Worm (Caenorhabditis elegans) whole organism, L2 larva: ENCODE results near the gene F11A5.13.

ENCODE experiments used
- C34F6.9 ChIP-seq: fragments of 150-350 bp; optimal IDR thresholded peaks from 2 replicates; lab custom pipeline; 2014; ENCODE audit warnings: missing biosample characterization, missing genetic modification characterization
- alr-1 ChIP-seq: fragments of 150-350 bp; optimal IDR thresholded peaks from 2 replicates; lab custom pipeline; 2014; ENCODE audit warnings: missing biosample characterization, missing genetic modification characterization
- ama-1 ChIP-seq: fragments of 150-350 bp; optimal IDR thresholded peaks from 2 replicates; lab custom pipeline; 2018; ENCODE audit warnings: inconsistent platforms
- elt-3 ChIP-seq: sonication (generic microtip); optimal IDR thresholded peaks from 2 replicates; lab custom pipeline; 2017; ENCODE audit warnings: missing biosample characterization, missing genetic modification characterization
- fos-1 ChIP-seq: fragments of 150-350 bp; optimal IDR thresholded peaks from 2 replicates; lab custom pipeline; 2014; ENCODE audit warnings: missing biosample characterization, missing genetic modification characterization
- lsy-2 ChIP-seq, 2 experiments: fragments of 150-350 bp in 1 of 2; sonication (generic microtip) in 1 of 2; optimal IDR thresholded peaks; 2 replicates each; lab custom pipeline; 2014 to 2017; ENCODE audit warnings: missing biosample characterization in 2 of 2, missing genetic modification characterization in 2 of 2
- nhr-10 ChIP-seq: sonication (generic microtip); optimal IDR thresholded peaks from 2 replicates; lab custom pipeline; 2017; ENCODE audit warnings: missing biosample characterization, missing genetic modification characterization
- nhr-12 ChIP-seq: fragments of 150-350 bp; optimal IDR thresholded peaks from 2 replicates; lab custom pipeline; 2014; ENCODE audit warnings: missing biosample characterization, missing genetic modification characterization
- nhr-237 ChIP-seq: fragments of 150-350 bp; optimal IDR thresholded peaks from 2 replicates; lab custom pipeline; 2014; ENCODE audit warnings: missing biosample characterization, missing genetic modification characterization
- nhr-77 ChIP-seq: fragments of 150-350 bp; optimal IDR thresholded peaks from 2 replicates; lab custom pipeline; 2014; ENCODE audit warnings: missing biosample characterization, missing genetic modification characterization
- snpc-4 ChIP-seq: fragments of 150-350 bp; optimal IDR thresholded peaks from 2 replicates; lab custom pipeline; 2014; ENCODE audit warnings: missing biosample characterization, missing genetic modification characterization
- unc-62 ChIP-seq: fragments of 150-350 bp; optimal IDR thresholded peaks from 2 replicates; lab custom pipeline; 2014; ENCODE audit warnings: missing biosample characterization, missing genetic modification reagents, missing genetic modification characterization

ce11 chrV:16182918-16183317 lies 43.6 kb downstream of the F11A5.13 start, which contains the start of gene srh-277:
- no peak for TF ChIP-seq ama-1 (lab: Kevin White, UChicago)
- no peak for TF ChIP-seq nhr-12
- TF ChIP-seq nhr-77 (tag; lab: Kevin White, UChicago) = no peak
- TF ChIP-seq nhr-10 (tag; lab: Kevin White, UChicago) = no peak
- no peak for TF ChIP-seq snpc-4 (tag; lab: Kevin White, UChicago)
- TF ChIP-seq unc-62 = no peak
- no peak for TF ChIP-seq nhr-237 (tag; lab: Kevin White, UChicago)
- TF ChIP-seq lsy-2 (tag; optimal IDR thresholded peaks at IDR 0.05; lab: Kevin White, UChicago) = no peak
- no peak for TF ChIP-seq fos-1 (tag; lab: Kevin White, UChicago)
- no peak for TF ChIP-seq elt-3
- no peak for TF ChIP-seq C34F6.9 (tag; lab: Kevin White, UChicago)
- no peak for TF ChIP-seq alr-1
